Fruit fly (Drosophila melanogaster) whole organism, embryonic: ENCODE measurements around the gene LysRS.

Experiments
- Atf-2 ChIP-seq: fragments of 200-800 bp; sonication (Bioruptor generic); optimal IDR thresholded peaks from 2 replicates; lab custom pipeline; 2016; ENCODE audit warnings: missing biosample characterization, missing genetic modification characterization
- BEAF-32 ChIP-seq: fragments of 200-800 bp; sonication (Bioruptor generic); optimal IDR thresholded peaks from 3 replicates; lab custom pipeline; 2017; ENCODE audit warnings: missing biosample characterization, missing genetic modification characterization, mild to moderate bottlenecking, moderate library complexity, missing genetic modification reagents
- BtbVII ChIP-seq: fragments of 200-800 bp; sonication (Bioruptor generic); optimal IDR thresholded peaks from 3 replicates; lab custom pipeline; 2017; ENCODE audit warnings: missing biosample characterization, mild to moderate bottlenecking, missing genetic modification characterization
- CG11723 ChIP-seq: fragments of 200-800 bp; sonication (Bioruptor generic); optimal IDR thresholded peaks from 2 replicates; lab custom pipeline; 2017; ENCODE audit warnings: missing biosample characterization, mild to moderate bottlenecking, missing genetic modification characterization
- CG12155 ChIP-seq: fragments of 200-800 bp; sonication (Bioruptor generic); optimal IDR thresholded peaks from 3 replicates; lab custom pipeline; 2016; ENCODE audit warnings: missing biosample characterization, missing genetic modification characterization
- CG13123 ChIP-seq: fragments of 200-800 bp; sonication (Bioruptor generic); optimal IDR thresholded peaks from 2 replicates; lab custom pipeline; 2016; ENCODE audit warnings: missing biosample characterization, missing genetic modification characterization
- CG14667 ChIP-seq: fragments of 200-800 bp; sonication (Bioruptor generic); IDR thresholded peaks from 2 replicates; pipeline ENCODE4 v1.3.6; 2022; ENCODE audit warnings: missing biosample characterization, missing genetic modification characterization
- CG14860 ChIP-seq: fragments of 200-800 bp; sonication (Bioruptor generic); IDR thresholded peaks from 3 replicates; pipeline ENCODE4 v1.3.6; 2022; ENCODE audit warnings: missing biosample characterization, missing genetic modification characterization; ENCODE audit not compliant: partially characterized antibody
- CG18764 ChIP-seq: fragments of 200-800 bp; sonication (Bioruptor generic); optimal IDR thresholded peaks from 3 replicates; lab custom pipeline; 2016; ENCODE audit warnings: missing biosample characterization, missing genetic modification characterization
- CG2199 ChIP-seq: fragments of 200-800 bp; sonication (Bioruptor generic); IDR thresholded peaks from 3 replicates; pipeline ENCODE4 v1.3.6; 2022; ENCODE audit warnings: missing biosample characterization, missing genetic modification characterization
- CG2712 ChIP-seq: fragments of 200-800 bp; optimal IDR thresholded peaks from 3 replicates; lab custom pipeline; 2019; ENCODE audit warnings: missing biosample characterization, mild to moderate bottlenecking, missing genetic modification characterization, moderate library complexity
- CG30020 ChIP-seq: fragments of 200-800 bp; optimal IDR thresholded peaks from 2 replicates; lab custom pipeline; 2019; ENCODE audit warnings: missing biosample characterization, mild to moderate bottlenecking, missing genetic modification characterization, moderate library complexity
- CG30431 ChIP-seq: fragments of 200-800 bp; sonication (Bioruptor generic); optimal IDR thresholded peaks from 2 replicates; lab custom pipeline; 2017; ENCODE audit warnings: missing biosample characterization, missing genetic modification characterization
- CG31441 ChIP-seq: fragments of 200-800 bp; sonication (Bioruptor generic); IDR thresholded peaks from 2 replicates; pipeline ENCODE4 v1.3.6; 2022; ENCODE audit warnings: missing biosample characterization, missing genetic modification characterization
- CG32532 ChIP-seq: fragments of 200-800 bp; sonication (Bioruptor generic); IDR thresholded peaks from 2 replicates; pipeline ENCODE4 v1.3.6; 2022; ENCODE audit warnings: missing biosample characterization, missing genetic modification characterization
- CG33557 ChIP-seq: fragments of 200-800 bp; sonication (Bioruptor generic); optimal IDR thresholded peaks from 2 replicates; lab custom pipeline; 2019; ENCODE audit warnings: missing biosample characterization, mild to moderate bottlenecking, missing genetic modification characterization, moderate library complexity
- CG4730 ChIP-seq: fragments of 200-800 bp; sonication (Bioruptor generic); IDR thresholded peaks from 2 replicates; pipeline ENCODE4 v1.3.6; 2022; ENCODE audit warnings: missing biosample characterization, missing genetic modification characterization
- CG6791 ChIP-seq: fragments of 200-800 bp; sonication (Bioruptor generic); IDR thresholded peaks from 3 replicates; pipeline ENCODE4 v1.3.6; 2022; ENCODE audit warnings: missing biosample characterization, missing genetic modification characterization; ENCODE audit not compliant: partially characterized antibody
- CG7963 ChIP-seq: fragments of 200-800 bp; sonication (Bioruptor generic); IDR thresholded peaks from 3 replicates; pipeline ENCODE4 v1.3.6; 2022; ENCODE audit warnings: missing biosample characterization, missing genetic modification characterization; ENCODE audit not compliant: partially characterized antibody
- CG7987 ChIP-seq: fragments of 200-800 bp; sonication (Bioruptor generic); optimal IDR thresholded peaks from 2 replicates; lab custom pipeline; 2018; ENCODE audit warnings: missing biosample characterization, mild to moderate bottlenecking, missing genetic modification characterization, moderate library complexity
- CG8924 ChIP-seq: fragments of 200-800 bp; optimal IDR thresholded peaks from 3 replicates; lab custom pipeline; 2019; ENCODE audit warnings: missing biosample characterization, mild to moderate bottlenecking, missing genetic modification characterization, moderate library complexity
- CG8944 ChIP-seq: fragments of 200-800 bp; sonication (Bioruptor generic); optimal IDR thresholded peaks from 3 replicates; lab custom pipeline; 2016; ENCODE audit warnings: missing biosample characterization, missing genetic modification characterization
- D19A ChIP-seq: fragments of 200-800 bp; optimal IDR thresholded peaks from 3 replicates; lab custom pipeline; 2019; ENCODE audit warnings: missing biosample characterization, mild to moderate bottlenecking, missing genetic modification characterization, moderate library complexity
- ERR ChIP-seq: fragments of 200-800 bp; sonication (Bioruptor generic); optimal IDR thresholded peaks from 2 replicates; lab custom pipeline; 2016; ENCODE audit warnings: missing biosample characterization, missing genetic modification characterization
- Ets97D ChIP-seq: fragments of 200-800 bp; sonication (Bioruptor generic); optimal IDR thresholded peaks from 3 replicates; lab custom pipeline; 2016; ENCODE audit warnings: missing biosample characterization, missing genetic modification characterization
- HLH4C ChIP-seq: fragments of 200-800 bp; sonication (Bioruptor generic); IDR thresholded peaks from 3 replicates; pipeline ENCODE4 v1.3.6; 2022; ENCODE audit warnings: missing biosample characterization, missing genetic modification characterization; ENCODE audit not compliant: partially characterized antibody
- Lim3 ChIP-seq: fragments of 200-800 bp; sonication (Bioruptor generic); IDR thresholded peaks from 2 replicates; pipeline ENCODE4 v1.3.6; 2022; ENCODE audit warnings: missing biosample characterization, missing genetic modification characterization
- MESR4 ChIP-seq: fragments of 200-800 bp; sonication (Bioruptor generic); optimal IDR thresholded peaks from 2 replicates; lab custom pipeline; 2018; ENCODE audit warnings: missing biosample characterization, mild to moderate bottlenecking, missing genetic modification characterization, moderate library complexity
- MTF-1 ChIP-seq: fragments of 200-800 bp; sonication (Bioruptor generic); optimal IDR thresholded peaks from 2 replicates; lab custom pipeline; 2018; ENCODE audit warnings: missing biosample characterization, mild to moderate bottlenecking, missing genetic modification characterization, borderline replicate concordance
- NC2α ChIP-seq: fragments of 200-800 bp; sonication (Bioruptor generic); optimal IDR thresholded peaks from 2 replicates; lab custom pipeline; 2016; ENCODE audit warnings: missing biosample characterization, missing genetic modification characterization
- PHDP ChIP-seq: fragments of 200-800 bp; sonication (Bioruptor generic); optimal IDR thresholded peaks from 3 replicates; lab custom pipeline; 2018; ENCODE audit warnings: missing biosample characterization, mild to moderate bottlenecking, missing genetic modification characterization, moderate library complexity
- Rfx ChIP-seq: fragments of 200-800 bp; sonication (Bioruptor generic); IDR thresholded peaks from 2 replicates; pipeline ENCODE4 v1.3.6; 2022; ENCODE audit warnings: missing biosample characterization, missing genetic modification characterization
- Sin3A ChIP-seq: fragments of >200 bp; optimal IDR thresholded peaks from 2 replicates; lab custom pipeline; 2018
- Sry-δ ChIP-seq: fragments of 200-800 bp; sonication (Bioruptor generic); optimal IDR thresholded peaks from 2 replicates; lab custom pipeline; 2016; ENCODE audit warnings: missing biosample characterization, missing genetic modification characterization
- ab ChIP-seq: fragments of 200-800 bp; sonication (Bioruptor generic); optimal IDR thresholded peaks from 2 replicates; lab custom pipeline; 2016; ENCODE audit warnings: missing biosample characterization, missing genetic modification characterization
- bbx ChIP-seq: fragments of 200-800 bp; sonication (Bioruptor generic); IDR thresholded peaks from 2 replicates; pipeline ENCODE4 v1.3.6; 2022; ENCODE audit warnings: missing biosample characterization, missing genetic modification characterization; ENCODE audit not compliant: partially characterized antibody
- bcd ChIP-seq: fragments of 200-800 bp; sonication (Bioruptor generic); optimal IDR thresholded peaks from 2 replicates; lab custom pipeline; 2017; ENCODE audit warnings: missing biosample characterization, mild to moderate bottlenecking, missing genetic modification characterization
- disco-r ChIP-seq: fragments of 200-800 bp; sonication (Bioruptor generic); optimal IDR thresholded peaks from 2 replicates; lab custom pipeline; 2016; ENCODE audit warnings: missing biosample characterization, missing genetic modification characterization
- gfzf ChIP-seq: fragments of 200-800 bp; sonication (Bioruptor generic); optimal IDR thresholded peaks from 2 replicates; lab custom pipeline; 2016; ENCODE audit warnings: missing biosample characterization, mild to moderate bottlenecking, missing genetic modification characterization, moderate library complexity
- kay ChIP-seq: fragments of 200-800 bp; sonication (Bioruptor generic); optimal IDR thresholded peaks from 2 replicates; lab custom pipeline; 2016; ENCODE audit warnings: missing biosample characterization, missing genetic modification characterization
- knrl ChIP-seq: fragments of 200-800 bp; sonication (Bioruptor generic); IDR thresholded peaks from 3 replicates; pipeline ENCODE4 v1.3.6; 2022; ENCODE audit warnings: missing biosample characterization, missing genetic modification characterization; ENCODE audit not compliant: partially characterized antibody
- org-1 ChIP-seq: fragments of 200-800 bp; sonication (Bioruptor generic); optimal IDR thresholded peaks from 2 replicates; lab custom pipeline; 2017; ENCODE audit warnings: missing biosample characterization, missing genetic modification characterization
- prd ChIP-seq, 3 experiments: fragments of >200 bp in 2 of 3; fragments of 200-800 bp in 1 of 3; sonication (Bioruptor generic) in 1 of 3; optimal IDR thresholded peaks in 2 of 3; IDR thresholded peaks in 1 of 3; 2 replicates in 2 of 3; 3 replicates in 1 of 3; pipeline versions ENCODE4 v1.3.6 to Lab custom; 2017 to 2022; ENCODE audit warnings: missing biosample characterization in 1 of 3, missing genetic modification characterization in 1 of 3
- salm ChIP-seq: fragments of 200-800 bp; sonication (Bioruptor generic); optimal IDR thresholded peaks from 2 replicates; lab custom pipeline; 2018; ENCODE audit warnings: missing biosample characterization, mild to moderate bottlenecking, missing genetic modification characterization
- sqz ChIP-seq: fragments of 200-800 bp; sonication (Bioruptor generic); optimal IDR thresholded peaks from 3 replicates; lab custom pipeline; 2018; ENCODE audit warnings: missing biosample characterization, mild to moderate bottlenecking, missing genetic modification characterization
- trem ChIP-seq: fragments of 200-800 bp; optimal IDR thresholded peaks from 3 replicates; lab custom pipeline; 2019; ENCODE audit warnings: missing biosample characterization, mild to moderate bottlenecking, missing genetic modification characterization, moderate library complexity
- vfl ChIP-seq: fragments of 200-800 bp; sonication (Bioruptor generic); optimal IDR thresholded peaks from 2 replicates; lab custom pipeline; 2016; ENCODE audit warnings: missing biosample characterization, missing genetic modification characterization
- z ChIP-seq: fragments of 200-800 bp; sonication (Bioruptor generic); IDR thresholded peaks from 3 replicates; pipeline ENCODE4 v1.3.6; 2022; ENCODE audit warnings: missing biosample characterization, missing genetic modification characterization
- zfh1 ChIP-seq: fragments of 200-800 bp; sonication (Bioruptor generic); IDR thresholded peaks from 3 replicates; pipeline ENCODE4 v1.3.6; 2022; ENCODE audit warnings: missing biosample characterization, missing genetic modification characterization

LysRS gene

DNA sequence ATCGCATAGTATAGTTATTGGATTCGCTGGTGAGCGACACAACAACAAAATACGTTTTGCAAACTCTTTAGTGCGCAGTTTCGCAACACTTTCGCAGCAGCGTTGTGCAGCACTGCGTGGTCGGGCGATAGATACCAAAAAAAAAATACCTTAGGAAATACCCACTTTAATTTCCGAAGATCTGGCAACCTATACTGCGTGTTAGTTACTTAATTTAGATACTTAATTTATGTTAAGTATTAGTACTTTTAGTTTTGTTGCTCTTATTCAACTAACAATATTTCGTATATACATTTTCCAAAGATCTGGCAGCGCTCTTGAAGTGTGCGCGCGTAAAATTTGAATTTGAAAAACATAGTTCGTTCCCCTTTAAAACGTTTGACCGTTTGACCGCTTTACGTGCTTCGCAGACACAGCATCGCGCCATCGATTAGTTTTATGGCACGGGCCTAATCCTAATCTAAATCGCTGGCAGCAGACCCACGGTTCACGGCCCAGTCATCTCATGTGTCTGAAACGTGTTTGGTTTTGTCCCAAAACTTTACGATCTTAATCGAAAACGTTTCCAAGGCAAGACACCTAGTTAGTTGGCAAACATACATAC is 28.7 kb downstream of the LysRS start, which contains the start of gene LPCAT (continued):
- TF ChIP-seq CG18764 (GFP tag; lab: Kevin White, UChicago) (peak; percentile 69), Lim3 (no peak), BtbVII (peak; percentile 8), bbx (GFP tag; lab: Robert Waterston, UW) (peak; percentile 58), bcd (GFP tag; lab: Kevin White, UChicago) (peak; percentile 86), CG14860 (peak; percentile 49; the same call in 1 of the 3 replicates), CG13123 (GFP tag; lab: Kevin White, UChicago) (peak; percentile 58), Ets97D (GFP tag; lab: Kevin White, UChicago) (peak; percentile 91), CG7987 (GFP tag; lab: Kevin White, UChicago) (peak; percentile 80), MESR4 (GFP tag; lab: Kevin White, UChicago) (peak; percentile 25), CG14667 (GFP tag; lab: Robert Waterston, UW) (peak; percentile 79), ab (GFP tag; lab: Kevin White, UChicago) (peak; percentile 24), BEAF-32 (peak; percentile 85), knrl (GFP tag; lab: Robert Waterston, UW) (peak; percentile 80), zfh1 (GFP tag; lab: Robert Waterston, UW) (peak; percentile 85; the same call in 2 of the 3 replicates), salm (no peak), CG4730 (peak; percentile 50), CG31441 (GFP tag; lab: Robert Waterston, UW) (0 out of 2 replicates have a peak, but pooled peaks have one; percentile 17), MTF-1 (GFP tag; lab: Kevin White, UChicago) (peak; percentile 19), CG32532 (GFP tag; lab: Robert Waterston, UW) (peak; percentile 80), PHDP (tag; lab: Kevin White, UChicago) (peak; percentile 31), CG12155 (peak; percentile 85), CG8944 (GFP tag; lab: Kevin White, UChicago) (peak; percentile 71), z (GFP tag; lab: Robert Waterston, UW) (no peak), CG30431 (peak; percentile 37), HLH4C (peak; percentile 74), Sin3A (lab: Kevin White, UChicago) (peak; percentile 88), trem (tag; lab: Kevin White, UChicago) (peak; percentile 40), org-1 (peak; percentile 46), D19A (tag; lab: Kevin White, UChicago) (peak; percentile 1), sqz (no peak), gfzf (peak; percentile 54), CG33557 (GFP tag; lab: Kevin White, UChicago) (peak; percentile 15), CG30020 (tag; lab: Kevin White, UChicago) (no peak), ERR (GFP tag; lab: Kevin White, UChicago) (peak; percentile 87), disco-r (no peak), CG6791 (GFP tag; lab: Robert Waterston, UW) (peak; percentile 78), vfl (GFP tag; lab: Kevin White, UChicago) (peak; percentile 52), kay (GFP tag; lab: Kevin White, UChicago) (peak; percentile 73), NC2α (GFP tag; lab: Kevin White, UChicago) (no peak), Rfx (GFP tag; lab: Robert Waterston, UW) (peak; percentile 90), CG8924 (tag; lab: Kevin White, UChicago) (no peak), CG7963 (no peak), CG2199 (GFP tag; lab: Robert Waterston, UW) (no peak), CG11723 (GFP tag; lab: Kevin White, UChicago) (no peak), CG2712 (tag; lab: Kevin White, UChicago) (peak; percentile 40), Atf-2 (peak; percentile 34), prd (optimal IDR thresholded peaks at IDR 0.05; lab: Kevin White, UChicago) (no peak), prd (GFP tag; IDR thresholded peaks at IDR 0.05; lab: Robert Waterston, UW) (peak; percentile 86), Sry-δ (GFP tag; lab: Kevin White, UChicago) (peak; percentile 80)
